Fruit fly (Drosophila melanogaster) whole organism, embryonic: ENCODE data around the gene CG17612.
A peak's percentile ranks its signal among the peaks of the same experiment; 100 is the strongest.

Source experiments
- Asciz ChIP-seq: fragments of 200-800 bp; sonication (Bioruptor generic); optimal IDR thresholded peaks from 2 replicates; lab custom pipeline; 2017; ENCODE audit warnings: missing biosample characterization, mild to moderate bottlenecking, missing genetic modification characterization, missing genetic modification reagents
- Atf6 ChIP-seq: fragments of 200-800 bp; sonication (Bioruptor generic); IDR thresholded peaks from 2 replicates; pipeline ENCODE4 v1.3.6; 2022; ENCODE audit warnings: missing biosample characterization, missing genetic modification characterization
- CG1024 ChIP-seq: fragments of 200-800 bp; sonication (Bioruptor generic); IDR thresholded peaks from 2 replicates; pipeline ENCODE4 v1.3.6; 2022; ENCODE audit warnings: missing biosample characterization, missing genetic modification characterization
- CG11085 ChIP-seq: fragments of 200-800 bp; sonication (Bioruptor generic); IDR thresholded peaks from 2 replicates; pipeline ENCODE4 v1.3.6; 2022; ENCODE audit warnings: missing biosample characterization, missing genetic modification characterization
- CG14014 ChIP-seq: fragments of 200-800 bp; sonication (Bioruptor generic); IDR thresholded peaks from 2 replicates; pipeline ENCODE4 v1.3.6; 2022; ENCODE audit warnings: missing biosample characterization, missing genetic modification characterization
- CG15696 ChIP-seq: fragments of 200-800 bp; sonication (Bioruptor generic); optimal IDR thresholded peaks from 2 replicates; lab custom pipeline; 2019; ENCODE audit warnings: missing biosample characterization, mild to moderate bottlenecking, missing genetic modification characterization, moderate library complexity
- CG16779 ChIP-seq: fragments of 200-800 bp; sonication (Bioruptor generic); IDR thresholded peaks from 2 replicates; pipeline ENCODE4 v1.3.6; 2022; ENCODE audit warnings: missing biosample characterization, missing genetic modification characterization
- CG17361 ChIP-seq: fragments of 200-800 bp; sonication (Bioruptor generic); IDR thresholded peaks from 3 replicates; pipeline ENCODE4 v1.3.6; 2022; ENCODE audit warnings: missing biosample characterization, missing genetic modification characterization
- CG17612 ChIP-seq: fragments of 200-800 bp; sonication (Bioruptor generic); IDR thresholded peaks from 2 replicates; pipeline ENCODE4 v1.3.6; 2022; ENCODE audit warnings: missing biosample characterization, missing genetic modification characterization
- CG1792 ChIP-seq: fragments of 200-800 bp; sonication (Bioruptor generic); optimal IDR thresholded peaks from 2 replicates; lab custom pipeline; 2016; ENCODE audit warnings: missing biosample characterization, missing genetic modification characterization
- CG32772 ChIP-seq: fragments of 200-800 bp; sonication (Bioruptor generic); IDR thresholded peaks from 2 replicates; pipeline ENCODE4 v1.3.6; 2022; ENCODE audit warnings: missing biosample characterization, missing genetic modification characterization
- CG34224 ChIP-seq: fragments of 200-800 bp; sonication (Bioruptor generic); IDR thresholded peaks from 3 replicates; pipeline ENCODE4 v1.3.6; 2022; ENCODE audit warnings: missing biosample characterization, missing genetic modification characterization; ENCODE audit not compliant: partially characterized antibody
- CG34422 ChIP-seq: fragments of 200-800 bp; sonication (Bioruptor generic); IDR thresholded peaks from 3 replicates; pipeline ENCODE4 v1.3.6; 2022; ENCODE audit warnings: missing biosample characterization, missing genetic modification characterization
- CG4282 ChIP-seq: fragments of 200-800 bp; sonication (Bioruptor generic); optimal IDR thresholded peaks from 2 replicates; lab custom pipeline; 2016; ENCODE audit warnings: missing biosample characterization, missing genetic modification characterization
- CG4730 ChIP-seq: fragments of 200-800 bp; sonication (Bioruptor generic); IDR thresholded peaks from 2 replicates; pipeline ENCODE4 v1.3.6; 2022; ENCODE audit warnings: missing biosample characterization, missing genetic modification characterization
- CG7928 ChIP-seq: fragments of 200-800 bp; sonication (Bioruptor generic); optimal IDR thresholded peaks from 2 replicates; lab custom pipeline; 2017; ENCODE audit warnings: missing biosample characterization, mild to moderate bottlenecking, missing genetic modification characterization
- CG8359 ChIP-seq: fragments of 200-800 bp; sonication (Bioruptor generic); optimal IDR thresholded peaks from 2 replicates; lab custom pipeline; 2017; ENCODE audit warnings: missing biosample characterization, mild to moderate bottlenecking, missing genetic modification characterization, borderline replicate concordance
- CG9727 ChIP-seq: fragments of 200-800 bp; sonication (Bioruptor generic); optimal IDR thresholded peaks from 3 replicates; lab custom pipeline; 2017; ENCODE audit warnings: missing biosample characterization, mild to moderate bottlenecking, missing genetic modification characterization
- CG9876 ChIP-seq: fragments of 200-800 bp; sonication (Bioruptor generic); optimal IDR thresholded peaks from 2 replicates; lab custom pipeline; 2016; ENCODE audit warnings: missing biosample characterization, missing genetic modification characterization
- Ets65A ChIP-seq: fragments of 200-800 bp; sonication (Bioruptor generic); peaks from one replicate; lab custom pipeline; 2016; ENCODE audit warnings: missing biosample characterization, missing genetic modification characterization
- HLHmδ ChIP-seq: fragments of 200-800 bp; sonication (Bioruptor generic); optimal IDR thresholded peaks from 2 replicates; lab custom pipeline; 2018; ENCODE audit warnings: missing biosample characterization, mild to moderate bottlenecking, missing genetic modification characterization, moderate library complexity
- Hr78 ChIP-seq, 2 experiments: fragments of 200-800 bp in 1 of 2; fragments of >200 bp in 1 of 2; sonication (Bioruptor generic) in 1 of 2; optimal IDR thresholded peaks; 2 replicates each; lab custom pipeline; 2017 to 2019; ENCODE audit warnings: missing biosample characterization in 2 of 2, missing genetic modification characterization in 2 of 2, mild to moderate bottlenecking in 1 of 2, moderate library complexity in 1 of 2
- Lim3 ChIP-seq: fragments of 200-800 bp; sonication (Bioruptor generic); IDR thresholded peaks from 2 replicates; pipeline ENCODE4 v1.3.6; 2022; ENCODE audit warnings: missing biosample characterization, missing genetic modification characterization
- Opbp ChIP-seq: fragments of 200-800 bp; sonication (Bioruptor generic); IDR thresholded peaks from 3 replicates; pipeline ENCODE4 v1.3.6; 2022; ENCODE audit warnings: missing biosample characterization, missing genetic modification characterization; ENCODE audit not compliant: partially characterized antibody
- Optix ChIP-seq: fragments of 200-800 bp; sonication (Bioruptor generic); IDR thresholded peaks from 3 replicates; pipeline ENCODE4 v1.3.6; 2022; ENCODE audit warnings: missing biosample characterization, missing genetic modification characterization
- Rx ChIP-seq: fragments of 200-800 bp; sonication (Bioruptor generic); IDR thresholded peaks from 2 replicates; pipeline ENCODE4 v1.3.6; 2022; ENCODE audit warnings: missing biosample characterization, missing genetic modification characterization
- Vsx1 ChIP-seq: fragments of 200-800 bp; sonication (Bioruptor generic); optimal IDR thresholded peaks from 2 replicates; lab custom pipeline; 2017; ENCODE audit warnings: missing biosample characterization, mild to moderate bottlenecking, missing genetic modification characterization, missing genetic modification reagents
- bab2 ChIP-seq: fragments of 200-800 bp; sonication (Bioruptor generic); optimal IDR thresholded peaks from 2 replicates; lab custom pipeline; 2016; ENCODE audit warnings: missing biosample characterization, missing genetic modification characterization
- bsh ChIP-seq, 2 experiments: fragments of 200-800 bp; sonication (Bioruptor generic); optimal IDR thresholded peaks; 2 replicates each; lab custom pipeline; 2017 to 2018; ENCODE audit warnings: mild to moderate bottlenecking in 2 of 2, missing biosample characterization in 2 of 2, missing genetic modification characterization in 2 of 2, moderate library complexity in 1 of 2
- crol ChIP-seq: fragments of 200-800 bp; sonication (Bioruptor generic); IDR thresholded peaks from 2 replicates; pipeline ENCODE4 v1.3.6; 2022; ENCODE audit warnings: missing biosample characterization, missing genetic modification characterization
- danr ChIP-seq: fragments of 200-800 bp; sonication (Bioruptor generic); IDR thresholded peaks from 2 replicates; pipeline ENCODE4 v1.3.6; 2022; ENCODE audit warnings: missing biosample characterization, missing genetic modification characterization
- dpn ChIP-seq, 2 experiments: fragments of 200-800 bp; sonication (Bioruptor generic); optimal IDR thresholded peaks; 3 replicates each; lab custom pipeline; 2016; ENCODE audit warnings: missing biosample characterization in 2 of 2, missing genetic modification characterization in 2 of 2
- fd3F ChIP-seq: fragments of 200-800 bp; sonication (Bioruptor generic); optimal IDR thresholded peaks from 2 replicates; lab custom pipeline; 2018; ENCODE audit warnings: missing biosample characterization, mild to moderate bottlenecking, missing genetic modification characterization, moderate library complexity
- gfzf ChIP-seq: fragments of 200-800 bp; sonication (Bioruptor generic); optimal IDR thresholded peaks from 2 replicates; lab custom pipeline; 2016; ENCODE audit warnings: missing biosample characterization, mild to moderate bottlenecking, missing genetic modification characterization, moderate library complexity
- lab ChIP-seq: fragments of 200-800 bp; sonication (Bioruptor generic); optimal IDR thresholded peaks from 3 replicates; lab custom pipeline; 2017; ENCODE audit warnings: missing biosample characterization, missing genetic modification characterization, mild to moderate bottlenecking, moderate library complexity, missing genetic modification reagents
- mld ChIP-seq: fragments of 200-800 bp; sonication (Bioruptor generic); IDR thresholded peaks from 3 replicates; pipeline ENCODE4 v1.3.6; 2022; ENCODE audit warnings: missing biosample characterization, missing genetic modification characterization; ENCODE audit not compliant: partially characterized antibody
- odd ChIP-seq: fragments of 200-800 bp; sonication (Bioruptor generic); optimal IDR thresholded peaks from 2 replicates; lab custom pipeline; 2017; ENCODE audit warnings: missing biosample characterization, mild to moderate bottlenecking, missing genetic modification characterization
- pho ChIP-seq: fragments of 200-800 bp; sonication (Bioruptor generic); optimal IDR thresholded peaks from 2 replicates; lab custom pipeline; 2016; ENCODE audit warnings: missing biosample characterization, missing genetic modification characterization
- psq ChIP-seq: fragments of 200-800 bp; sonication (Bioruptor generic); optimal IDR thresholded peaks from 2 replicates; lab custom pipeline; 2017; ENCODE audit warnings: missing biosample characterization, missing genetic modification characterization
- pzg ChIP-seq: fragments of 200-800 bp; sonication (Bioruptor generic); optimal IDR thresholded peaks from 3 replicates; lab custom pipeline; 2018; ENCODE audit warnings: missing biosample characterization, mild to moderate bottlenecking, missing genetic modification characterization, moderate library complexity
- run ChIP-seq: fragments of 200-800 bp; sonication (Bioruptor generic); optimal IDR thresholded peaks from 3 replicates; lab custom pipeline; 2018; ENCODE audit warnings: missing biosample characterization, mild to moderate bottlenecking, missing genetic modification characterization
- seq ChIP-seq: fragments of 200-800 bp; sonication (Bioruptor generic); IDR thresholded peaks from 2 replicates; pipeline ENCODE4 v1.3.6; 2022; ENCODE audit warnings: missing biosample characterization, missing genetic modification characterization
- slbo ChIP-seq: fragments of 200-800 bp; sonication (Bioruptor generic); IDR thresholded peaks from 2 replicates; pipeline ENCODE4 v1.3.6; 2022; ENCODE audit warnings: missing biosample characterization, missing genetic modification characterization
- so ChIP-seq: fragments of 200-800 bp; sonication (Bioruptor generic); IDR thresholded peaks from 3 replicates; pipeline ENCODE4 v1.3.6; 2022; ENCODE audit warnings: missing biosample characterization, missing genetic modification characterization
- stc ChIP-seq: fragments of 200-800 bp; sonication (Bioruptor generic); IDR thresholded peaks from 2 replicates; pipeline ENCODE4 v1.3.6; 2022; ENCODE audit warnings: missing biosample characterization, missing genetic modification characterization
- tap ChIP-seq: fragments of 200-800 bp; optimal IDR thresholded peaks from 3 replicates; lab custom pipeline; 2019; ENCODE audit warnings: missing biosample characterization, mild to moderate bottlenecking, missing genetic modification characterization, moderate library complexity
- usp ChIP-seq: fragments of >200 bp; optimal IDR thresholded peaks from 2 replicates; lab custom pipeline; 2017; ENCODE audit warnings: missing biosample characterization, missing genetic modification characterization
- vfl ChIP-seq: fragments of 200-800 bp; sonication (Bioruptor generic); optimal IDR thresholded peaks from 2 replicates; lab custom pipeline; 2016; ENCODE audit warnings: missing biosample characterization, missing genetic modification characterization
- zen ChIP-seq: fragments of 200-800 bp; sonication (Bioruptor generic); optimal IDR thresholded peaks from 3 replicates; lab custom pipeline; 2018; ENCODE audit warnings: missing biosample characterization, mild to moderate bottlenecking, missing genetic modification characterization, moderate library complexity

CG17612 gene

dm6 chr2L:4332962-4333757 is 49.4 kb downstream of the CG17612 start (continued):
- TF ChIP-seq HLHmδ (GFP tag; lab: Kevin White, UChicago) = peak; percentile 94
- TF ChIP-seq pzg (GFP tag; lab: Kevin White, UChicago) = no peak
- peak; percentile 76 for TF ChIP-seq seq (GFP tag; lab: Robert Waterston, UW)
- peak; percentile 83 for TF ChIP-seq CG17361 (GFP tag; lab: Robert Waterston, UW)
- peak in 1 of 2 experiments; percentile 86 for TF ChIP-seq Hr78 (GFP tag; optimal IDR thresholded peaks at IDR 0.05; lab: Kevin White, UChicago)
- TF ChIP-seq mld = no peak
- TF ChIP-seq run (tag; lab: Kevin White, UChicago) = peak; percentile 54
- peak; percentile 78 for TF ChIP-seq Optix (GFP tag; lab: Robert Waterston, UW)
- peak; percentile 88 for TF ChIP-seq Atf6 (GFP tag; lab: Robert Waterston, UW)
- TF ChIP-seq CG34224 = no peak; the same call in 2 of the 3 replicates
- TF ChIP-seq CG8359 (GFP tag; lab: Kevin White, UChicago) = peak; percentile 78
- peak; percentile 69 for TF ChIP-seq fd3F (GFP tag; lab: Kevin White, UChicago)
- peak; percentile 82 for TF ChIP-seq CG1792 (GFP tag; lab: Kevin White, UChicago)
- TF ChIP-seq Lim3 = 0 out of 2 replicates have a peak, but pooled peaks have one; percentile 13
- peak; percentile 87 for TF ChIP-seq CG9727
- peak; percentile 87 for TF ChIP-seq CG14014 (GFP tag; lab: Robert Waterston, UW)
- TF ChIP-seq Opbp (GFP tag; lab: Robert Waterston, UW) = 0 out of 3 replicates have a peak, but pooled peaks have one; percentile 28
- TF ChIP-seq CG16779 = peak; percentile 76
- TF ChIP-seq slbo (GFP tag; lab: Robert Waterston, UW) = peak; percentile 84
- peak; percentile 57 for TF ChIP-seq CG9876
- peak; percentile 53 for TF ChIP-seq CG15696
- peak; percentile 79 for TF ChIP-seq Rx (GFP tag; lab: Robert Waterston, UW)
- peak; percentile 46 for TF ChIP-seq CG7928 (GFP tag; lab: Kevin White, UChicago)
- peak; percentile 84 for TF ChIP-seq CG4282
- peak; percentile 88 to 97 for TF ChIP-seq bsh (GFP tag; optimal IDR thresholded peaks at IDR 0.05; lab: Kevin White, UChicago)
- TF ChIP-seq CG11085 = 0 out of 2 replicates have a peak, but pooled peaks have one; percentile 37
- peak; percentile 97 for TF ChIP-seq Ets65A
- TF ChIP-seq odd (GFP tag; lab: Kevin White, UChicago) = peak; percentile 63
- TF ChIP-seq CG17612 (GFP tag; lab: Robert Waterston, UW) = peak; percentile 85
- peak; percentile 85 for TF ChIP-seq bab2
- peak; percentile 82 for TF ChIP-seq pho
- peak; percentile 64 for TF ChIP-seq danr
- TF ChIP-seq lab (GFP tag; lab: Kevin White, UChicago) = peak; percentile 91
- peak; percentile 83 to 87 for TF ChIP-seq dpn (GFP tag; optimal IDR thresholded peaks at IDR 0.05; lab: Kevin White, UChicago)
- TF ChIP-seq CG4730 (GFP tag; lab: Robert Waterston, UW) = peak; percentile 78
- TF ChIP-seq Asciz (GFP tag; lab: Kevin White, UChicago) = peak; percentile 88
- TF ChIP-seq Vsx1 (GFP tag; lab: Kevin White, UChicago) = peak; percentile 52
- no peak for TF ChIP-seq usp (GFP tag; lab: Kevin White, UChicago)
- TF ChIP-seq zen (tag; lab: Kevin White, UChicago) = peak; percentile 42
- peak; percentile 86 for TF ChIP-seq so (GFP tag; lab: Robert Waterston, UW)
- peak; percentile 91 for TF ChIP-seq stc
- no peak for TF ChIP-seq crol (GFP tag; lab: Robert Waterston, UW)
- TF ChIP-seq CG1024 = peak; percentile 70
- TF ChIP-seq gfzf (GFP tag; lab: Kevin White, UChicago) = peak; percentile 4
- TF ChIP-seq psq (GFP tag; lab: Kevin White, UChicago) = no peak
- TF ChIP-seq CG34422 = peak; percentile 78; the same call in 2 of the 3 replicates
- peak; percentile 80 for TF ChIP-seq CG32772 (GFP tag; lab: Robert Waterston, UW)
- TF ChIP-seq tap (tag; lab: Kevin White, UChicago) = peak; percentile 65
- peak; percentile 40 for TF ChIP-seq vfl
